Worm (Caenorhabditis elegans) whole organism, L1 larva: Measurements from ENCODE around the gene T19D12.6.
A peak's percentile ranks its signal among the peaks of the same experiment; 100 is the strongest.

Experiments
- C16A3.4 ChIP-seq: fragments of 150-350 bp; optimal IDR thresholded peaks from 2 replicates; lab custom pipeline; 2014; ENCODE audit warnings: missing biosample characterization, missing genetic modification characterization
- C34B4.2 ChIP-seq: sonication (generic microtip); optimal IDR thresholded peaks from 2 replicates; lab custom pipeline; 2017; ENCODE audit warnings: mild to moderate bottlenecking, missing genetic modification characterization, missing compliant biosample characterization
- Y116A8C.19 ChIP-seq: sonication (generic microtip); optimal IDR thresholded peaks from 2 replicates; lab custom pipeline; 2016; ENCODE audit warnings: missing compliant biosample characterization, missing genetic modification characterization, borderline replicate concordance
- ama-1 ChIP-seq: fragments of 150-350 bp; optimal IDR thresholded peaks from 2 replicates; lab custom pipeline; 2014
- ceh-63 ChIP-seq: fragments of 200-800 bp; sonication (Bioruptor generic); optimal IDR thresholded peaks from 2 replicates; lab custom pipeline; 2018; ENCODE audit warnings: mild to moderate bottlenecking, missing genetic modification characterization, missing compliant biosample characterization
- ceh-82 ChIP-seq, 3 experiments: fragments of 150-350 bp in 1 of 3; sonication (generic microtip) in 2 of 3; optimal IDR thresholded peaks; 2 replicates each; lab custom pipeline; 2014 to 2017; ENCODE audit warnings: missing biosample characterization in 3 of 3, missing genetic modification characterization in 3 of 3
- ceh-90 ChIP-seq: sonication (generic microtip); optimal IDR thresholded peaks from 2 replicates; lab custom pipeline; 2016; ENCODE audit warnings: missing genetic modification characterization, missing compliant biosample characterization
- ces-1 ChIP-seq: fragments of 150-350 bp; optimal IDR thresholded peaks from 2 replicates; lab custom pipeline; 2014; ENCODE audit warnings: missing biosample characterization, missing genetic modification reagents, missing genetic modification characterization
- dsc-1 ChIP-seq: sonication (generic microtip); optimal IDR thresholded peaks from 2 replicates; lab custom pipeline; 2016; ENCODE audit warnings: mild to moderate bottlenecking, missing genetic modification characterization, missing compliant biosample characterization
- efl-3 ChIP-seq: fragments of 200-800 bp; sonication (Bioruptor generic); optimal IDR thresholded peaks from 2 replicates; lab custom pipeline; 2018; ENCODE audit warnings: mild to moderate bottlenecking, missing genetic modification characterization, missing compliant biosample characterization
- egl-27 ChIP-seq, 2 experiments: fragments of 150-350 bp in 1 of 2; sonication (generic microtip); optimal IDR thresholded peaks; 3 replicates each; lab custom pipeline; 2017 to 2018; ENCODE audit warnings: missing biosample characterization in 2 of 2, missing genetic modification characterization in 2 of 2, missing genetic modification reagents in 2 of 2
- elt-2 ChIP-seq: sonication (generic microtip); optimal IDR thresholded peaks from 2 replicates; lab custom pipeline; 2016; ENCODE audit warnings: missing genetic modification characterization, mild to moderate bottlenecking, inconsistent platforms, missing compliant biosample characterization, missing genetic modification reagents
- elt-3 ChIP-seq, 6 experiments: fragments of 150-350 bp in 1 of 6; sonication (generic microtip); optimal IDR thresholded peaks; 2 replicates each; lab custom pipeline; 2017 to 2018; ENCODE audit warnings: missing biosample characterization in 6 of 6, missing genetic modification characterization in 6 of 6, inconsistent platforms in 1 of 6
- ets-5 ChIP-seq: fragments of 200-800 bp; sonication (Bioruptor generic); IDR thresholded peaks from 2 replicates; pipeline ENCODE4 v1.3.6; 2022; ENCODE audit warnings: missing genetic modification characterization, missing compliant biosample characterization
- fkh-8 ChIP-seq: sonication (generic microtip); optimal IDR thresholded peaks from 2 replicates; lab custom pipeline; 2016; ENCODE audit warnings: mild to moderate bottlenecking, missing genetic modification characterization, missing compliant biosample characterization
- fos-1 ChIP-seq: fragments of 150-350 bp; optimal IDR thresholded peaks from 2 replicates; lab custom pipeline; 2014; ENCODE audit warnings: missing biosample characterization, missing genetic modification characterization
- hlh-17 ChIP-seq: fragments of 200-800 bp; sonication (Bioruptor generic); optimal IDR thresholded peaks from 2 replicates; lab custom pipeline; 2018; ENCODE audit warnings: missing genetic modification characterization, mild to moderate bottlenecking, missing compliant biosample characterization, moderate library complexity, borderline replicate concordance
- hlh-4 ChIP-seq: sonication (generic microtip); optimal IDR thresholded peaks from 2 replicates; lab custom pipeline; 2016; ENCODE audit warnings: mild to moderate bottlenecking, missing genetic modification characterization, missing compliant biosample characterization
- lin-13 ChIP-seq: fragments of 150-350 bp; optimal IDR thresholded peaks from 2 replicates; lab custom pipeline; 2014; ENCODE audit warnings: missing biosample characterization, missing genetic modification reagents, missing genetic modification characterization
- lin-14 ChIP-seq: fragments of 200-800 bp; sonication (Bioruptor generic); optimal IDR thresholded peaks from 2 replicates; lab custom pipeline; 2018; ENCODE audit warnings: mild to moderate bottlenecking, missing genetic modification characterization, moderate library complexity, missing compliant biosample characterization
- lin-15B ChIP-seq: fragments of 150-350 bp; sonication (generic microtip); optimal IDR thresholded peaks from 3 replicates; lab custom pipeline; 2014; ENCODE audit warnings: missing biosample characterization, missing genetic modification characterization
- lin-35 ChIP-seq, 2 experiments: fragments of 150-350 bp; optimal IDR thresholded peaks; 2 replicates each; lab custom pipeline; 2014; ENCODE audit warnings: missing biosample characterization in 2 of 2, missing genetic modification characterization in 2 of 2, missing genetic modification reagents in 2 of 2
- lir-3 ChIP-seq: sonication (generic microtip); optimal IDR thresholded peaks from 2 replicates; lab custom pipeline; 2016; ENCODE audit warnings: mild to moderate bottlenecking, missing genetic modification characterization, moderate library complexity, missing compliant biosample characterization; ENCODE audit not compliant: poor library complexity
- lsy-2 ChIP-seq, 2 experiments: fragments of 150-350 bp; optimal IDR thresholded peaks; 2 replicates each; lab custom pipeline; 2014; ENCODE audit warnings: missing biosample characterization in 2 of 2, missing genetic modification characterization in 2 of 2
- mdl-1 ChIP-seq, 2 experiments: fragments of 150-350 bp; optimal IDR thresholded peaks; 2 replicates each; lab custom pipeline; 2014 to 2017; ENCODE audit warnings: missing biosample characterization in 2 of 2, missing genetic modification characterization in 2 of 2, inconsistent platforms in 1 of 2
- mef-2 ChIP-seq: fragments of 150-350 bp; optimal IDR thresholded peaks from 2 replicates; lab custom pipeline; 2014; ENCODE audit warnings: missing biosample characterization, missing genetic modification characterization
- mep-1 ChIP-seq: fragments of 150-350 bp; optimal IDR thresholded peaks from 2 replicates; lab custom pipeline; 2014; ENCODE audit warnings: missing biosample characterization, missing genetic modification characterization
- nhr-11 ChIP-seq: fragments of 150-350 bp; optimal IDR thresholded peaks from 2 replicates; lab custom pipeline; 2014; ENCODE audit warnings: missing biosample characterization, missing genetic modification characterization
- nhr-12 ChIP-seq: sonication (generic microtip); optimal IDR thresholded peaks from 2 replicates; lab custom pipeline; 2017; ENCODE audit warnings: missing biosample characterization, missing genetic modification characterization
- nhr-237 ChIP-seq: fragments of 150-350 bp; optimal IDR thresholded peaks from 2 replicates; lab custom pipeline; 2014; ENCODE audit warnings: missing biosample characterization, missing genetic modification characterization
- nhr-71 ChIP-seq: sonication (generic microtip); optimal IDR thresholded peaks from 2 replicates; lab custom pipeline; 2016; ENCODE audit warnings: mild to moderate bottlenecking, missing genetic modification characterization, moderate library complexity, missing compliant biosample characterization
- nhr-84 ChIP-seq: sonication (generic microtip); optimal IDR thresholded peaks from 2 replicates; lab custom pipeline; 2017; ENCODE audit warnings: missing biosample characterization, missing genetic modification characterization
- nhr-85 ChIP-seq: sonication (generic microtip); peaks from one replicate; lab custom pipeline; 2016; ENCODE audit warnings: missing genetic modification characterization, inconsistent platforms, missing compliant biosample characterization
- nhr-90 ChIP-seq: sonication (generic microtip); optimal IDR thresholded peaks from 2 replicates; lab custom pipeline; 2016; ENCODE audit warnings: mild to moderate bottlenecking, missing genetic modification characterization, missing compliant biosample characterization; ENCODE audit not compliant: poor library complexity
- pag-3 ChIP-seq: sonication (generic microtip); optimal IDR thresholded peaks from 2 replicates; lab custom pipeline; 2017; ENCODE audit warnings: missing genetic modification characterization, mild to moderate bottlenecking, missing compliant biosample characterization, antibody characterized with exemption, borderline replicate concordance; ENCODE audit not compliant: insufficient read depth
- pqm-1 ChIP-seq: sonication (generic microtip); optimal IDR thresholded peaks from 3 replicates; lab custom pipeline; 2017; ENCODE audit warnings: missing biosample characterization, missing genetic modification characterization
- skn-1 ChIP-seq: fragments of 150-350 bp; optimal IDR thresholded peaks from 2 replicates; lab custom pipeline; 2014; ENCODE audit warnings: missing biosample characterization, missing genetic modification characterization
- sox-4 ChIP-seq: sonication (generic microtip); optimal IDR thresholded peaks from 2 replicates; lab custom pipeline; 2016; ENCODE audit warnings: missing genetic modification characterization, missing compliant biosample characterization
- tbx-2 ChIP-seq: sonication (generic microtip); optimal IDR thresholded peaks from 2 replicates; lab custom pipeline; 2016; ENCODE audit warnings: missing genetic modification characterization, missing compliant biosample characterization
- tlp-1 ChIP-seq: fragments of 150-350 bp; optimal IDR thresholded peaks from 2 replicates; lab custom pipeline; 2014; ENCODE audit warnings: missing biosample characterization, missing genetic modification characterization
- unc-130 ChIP-seq: fragments of 150-350 bp; optimal IDR thresholded peaks from 2 replicates; lab custom pipeline; 2017; ENCODE audit warnings: missing biosample characterization, missing genetic modification characterization, inconsistent platforms
- unc-30 ChIP-seq: sonication (generic microtip); optimal IDR thresholded peaks from 2 replicates; lab custom pipeline; 2017; ENCODE audit warnings: missing biosample characterization, missing genetic modification characterization
- unc-62 ChIP-seq: fragments of 150-350 bp; optimal IDR thresholded peaks from 2 replicates; lab custom pipeline; 2014; ENCODE audit warnings: missing biosample characterization, missing genetic modification reagents, missing genetic modification characterization
- unc-86 ChIP-seq: sonication (generic microtip); optimal IDR thresholded peaks from 2 replicates; lab custom pipeline; 2016; ENCODE audit warnings: missing genetic modification characterization, missing compliant biosample characterization
- unc-98 ChIP-seq: fragments of 200-800 bp; sonication (Bioruptor generic); IDR thresholded peaks from 2 replicates; pipeline ENCODE4 v1.3.6; 2022; ENCODE audit warnings: missing genetic modification characterization, missing compliant biosample characterization
- xbp-1 ChIP-seq: sonication (generic microtip); optimal IDR thresholded peaks from 2 replicates; lab custom pipeline; 2016; ENCODE audit warnings: missing genetic modification characterization, missing compliant biosample characterization
- ztf-4 ChIP-seq: fragments of 150-350 bp; optimal IDR thresholded peaks from 2 replicates; lab custom pipeline; 2014; ENCODE audit warnings: missing biosample characterization, missing genetic modification characterization

T19D12.6 gene

DNA sequence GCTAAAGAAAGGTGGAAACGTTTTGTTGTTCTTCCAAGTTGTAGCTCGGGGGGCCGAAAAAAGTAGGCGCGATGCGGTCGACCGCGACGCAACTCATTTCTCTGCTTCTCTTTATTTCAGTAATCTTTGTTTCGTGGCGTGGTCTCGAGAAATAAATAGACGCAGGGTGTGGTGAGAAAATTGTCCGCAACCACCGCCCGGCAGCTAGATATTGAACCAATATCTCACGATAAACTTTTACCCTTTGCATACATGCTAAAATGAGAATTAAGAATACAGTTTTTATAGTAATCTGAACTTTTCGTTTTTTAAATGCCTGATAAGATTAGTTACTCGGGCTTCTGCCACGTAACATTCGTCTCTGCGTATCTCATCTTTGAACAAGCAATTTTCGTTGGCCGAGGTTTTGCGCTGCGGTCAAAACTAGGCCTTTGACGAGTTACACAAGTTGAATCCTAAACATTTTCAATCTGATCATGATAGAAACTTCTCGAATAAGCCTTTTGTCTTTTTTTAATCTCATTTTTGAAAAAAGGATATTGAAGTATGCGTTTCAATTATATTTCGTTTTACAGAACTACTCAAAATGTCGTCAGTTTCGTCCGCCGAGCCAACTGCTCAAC is 40.9 kb upstream of the T19D12.6 start, which contains the start of gene gyf-1 (continued):
- peak in 1 of 2 experiments; percentile 51 for TF ChIP-seq lsy-2 (tag; optimal IDR thresholded peaks at IDR 0.05; lab: Kevin White, UChicago)
- no peak for TF ChIP-seq nhr-84
- TF ChIP-seq lir-3 (tag; lab: Kevin White, UChicago): no peak
- peak; percentile 57 for TF ChIP-seq nhr-71 (tag; lab: Kevin White, UChicago)
- peak; percentile 76 for TF ChIP-seq lin-14
- peak in 1 of 2 experiments; percentile 32 for TF ChIP-seq lin-35 (GFP tag; optimal IDR thresholded peaks at IDR 0.05; lab: Kevin White, UChicago)
- TF ChIP-seq unc-62 (GFP tag; lab: Kevin White, UChicago): no peak
- no peak for TF ChIP-seq nhr-237 (tag; lab: Kevin White, UChicago)
- no peak for TF ChIP-seq hlh-4 (tag; lab: Kevin White, UChicago)
- no peak for TF ChIP-seq ets-5 (GFP tag; lab: Robert Waterston, UW)
- TF ChIP-seq tlp-1 (tag; lab: Kevin White, UChicago): no peak
- no peak for TF ChIP-seq ces-1 (GFP tag; lab: Kevin White, UChicago)
- peak; percentile 24 for TF ChIP-seq tbx-2 (tag; lab: Kevin White, UChicago)
- TF ChIP-seq pag-3: no peak
- TF ChIP-seq efl-3 (GFP tag; lab: Kevin White, UChicago): no peak
- no peak for TF ChIP-seq C16A3.4 (tag; lab: Kevin White, UChicago)
- TF ChIP-seq ceh-63 (GFP tag; lab: Kevin White, UChicago): no peak
- TF ChIP-seq elt-2: peak; percentile 17
- no peak for TF ChIP-seq nhr-12 (tag; lab: Kevin White, UChicago)
- TF ChIP-seq C34B4.2 (tag; lab: Kevin White, UChicago): no peak
- TF ChIP-seq mef-2 (tag; lab: Kevin White, UChicago): no peak
- no peak for TF ChIP-seq sox-4 (tag; lab: Kevin White, UChicago)
- no peak for TF ChIP-seq unc-86 (tag; lab: Kevin White, UChicago)
- no peak for TF ChIP-seq hlh-17 (GFP tag; lab: Kevin White, UChicago)
- TF ChIP-seq fkh-8 (tag; lab: Kevin White, UChicago): peak; percentile 47
- TF ChIP-seq dsc-1 (tag; lab: Kevin White, UChicago): no peak
- TF ChIP-seq mdl-1 (tag; optimal IDR thresholded peaks at IDR 0.05; lab: Kevin White, UChicago): peak in 1 of 2 experiments; percentile 55
- no peak for TF ChIP-seq fos-1
- no peak for TF ChIP-seq unc-98 (GFP tag; lab: Robert Waterston, UW)
- no peak for TF ChIP-seq xbp-1 (tag; lab: Kevin White, UChicago)
- no peak for TF ChIP-seq skn-1 (tag; lab: Kevin White, UChicago)
- TF ChIP-seq lin-13 (GFP tag; lab: Kevin White, UChicago): no peak
- TF ChIP-seq egl-27 (tag; optimal IDR thresholded peaks at IDR 0.05; lab: Kevin White, UChicago): no peak
- no peak for TF ChIP-seq nhr-11 (tag; lab: Kevin White, UChicago)
- no peak for TF ChIP-seq ama-1 (lab: Kevin White, UChicago)
- no peak for TF ChIP-seq unc-130 (tag; lab: Kevin White, UChicago)
- no peak for TF ChIP-seq ztf-4 (tag; lab: Kevin White, UChicago)
- TF ChIP-seq mep-1 (tag; lab: Kevin White, UChicago): no peak
- TF ChIP-seq unc-30 (tag; lab: Kevin White, UChicago): no peak
- no peak for TF ChIP-seq pqm-1 (tag; lab: Kevin White, UChicago)
- TF ChIP-seq elt-3 (tag; optimal IDR thresholded peaks at IDR 0.05; lab: Kevin White, UChicago): no peak
- peak; percentile 58 for TF ChIP-seq lin-15B (tag; lab: Kevin White, UChicago)
- TF ChIP-seq nhr-90 (tag; lab: Kevin White, UChicago): no peak
- peak in 1 of 3 experiments; percentile 53 for TF ChIP-seq ceh-82 (tag; optimal IDR thresholded peaks at IDR 0.05; lab: Kevin White, UChicago)
- no peak for TF ChIP-seq Y116A8C.19 (tag; lab: Kevin White, UChicago)
- no peak for TF ChIP-seq nhr-85 (tag; lab: Kevin White, UChicago)
- TF ChIP-seq ceh-90 (tag; lab: Kevin White, UChicago): no peak
